Fruit fly (Drosophila melanogaster) whole organism, wandering third instar larva: ENCODE results near the gene SIFaR.

Experiments used
- Dfd ChIP-seq: fragments of >200 bp; optimal IDR thresholded peaks from 2 replicates; lab custom pipeline; 2017; ENCODE audit warnings: missing biosample characterization, missing genetic modification characterization
- Hnf4 ChIP-seq: fragments of 200-800 bp; sonication (Bioruptor generic); optimal IDR thresholded peaks from 2 replicates; lab custom pipeline; 2016; ENCODE audit warnings: missing biosample characterization, mild to moderate bottlenecking, missing genetic modification characterization
- Myc ChIP-seq: fragments of >200 bp; optimal IDR thresholded peaks from 2 replicates; lab custom pipeline; 2017
- OdsH ChIP-seq: fragments of 200-800 bp; sonication (Bioruptor generic); optimal IDR thresholded peaks from 2 replicates; lab custom pipeline; 2016; ENCODE audit warnings: missing biosample characterization, mild to moderate bottlenecking, missing genetic modification characterization
- Sp1 ChIP-seq: fragments of 200-800 bp; sonication (Bioruptor generic); optimal IDR thresholded peaks from 3 replicates; lab custom pipeline; 2019; ENCODE audit warnings: missing biosample characterization, mild to moderate bottlenecking, missing genetic modification characterization, moderate library complexity
- br ChIP-seq: fragments of 200-800 bp; sonication (Bioruptor generic); optimal IDR thresholded peaks from 2 replicates; lab custom pipeline; 2016; ENCODE audit warnings: missing biosample characterization, missing genetic modification characterization
- h ChIP-seq: fragments of 200-800 bp; sonication (Bioruptor generic); optimal IDR thresholded peaks from 3 replicates; lab custom pipeline; 2016; ENCODE audit warnings: missing biosample characterization, mild to moderate bottlenecking, missing genetic modification characterization
- psq ChIP-seq: fragments of 200-800 bp; sonication (Bioruptor generic); optimal IDR thresholded peaks from 3 replicates; lab custom pipeline; 2017; ENCODE audit warnings: missing biosample characterization, mild to moderate bottlenecking, missing genetic modification characterization, moderate library complexity
- rgr ChIP-seq: fragments of 200-800 bp; sonication (Bioruptor generic); optimal IDR thresholded peaks from 3 replicates; lab custom pipeline; 2016; ENCODE audit warnings: missing biosample characterization, mild to moderate bottlenecking, missing genetic modification characterization
- sv ChIP-seq: fragments of 200-800 bp; sonication (Bioruptor generic); optimal IDR thresholded peaks from 3 replicates; lab custom pipeline; 2016; ENCODE audit warnings: missing biosample characterization, missing genetic modification characterization
- usp ChIP-seq: fragments of >200 bp; optimal IDR thresholded peaks from 2 replicates; lab custom pipeline; 2017; ENCODE audit warnings: missing biosample characterization, missing genetic modification characterization
- woc ChIP-seq: sonication (Bioruptor generic); optimal IDR thresholded peaks from 2 replicates; lab custom pipeline; 2016; ENCODE audit warnings: missing biosample characterization, mild to moderate bottlenecking, missing genetic modification characterization

- no peak for TF ChIP-seq h (GFP tag; lab: Kevin White, UChicago)
- no peak for TF ChIP-seq OdsH (GFP tag; lab: Kevin White, UChicago)
- no peak for TF ChIP-seq woc
- TF ChIP-seq Myc: no peak
- no peak for TF ChIP-seq br (GFP tag; lab: Kevin White, UChicago)
- TF ChIP-seq usp: no peak
- TF ChIP-seq psq (GFP tag; lab: Kevin White, UChicago): no peak
- TF ChIP-seq Sp1 (GFP tag; lab: Kevin White, UChicago): no peak
- no peak for TF ChIP-seq Dfd (GFP tag; lab: Kevin White, UChicago)
- no peak for TF ChIP-seq sv (GFP tag; lab: Kevin White, UChicago)
- no peak for TF ChIP-seq rgr (GFP tag; lab: Kevin White, UChicago)
- TF ChIP-seq Hnf4: no peak
Observed at dm6 chr3R:21319120-21319519, 25.3 kb upstream of the SIFaR start.
